Fruit fly (Drosophila melanogaster) whole organism, embryonic: ENCODE measurements around the gene Wwox.

Experiments
- Adf1 ChIP-seq: fragments of 200-800 bp; sonication (Bioruptor generic); IDR thresholded peaks from 2 replicates; pipeline ENCODE4 v1.3.6; 2022; ENCODE audit warnings: missing biosample characterization, missing genetic modification characterization
- Antp ChIP-seq: fragments of 200-800 bp; sonication (Bioruptor generic); optimal IDR thresholded peaks from 3 replicates; lab custom pipeline; 2016; ENCODE audit warnings: missing biosample characterization, missing genetic modification characterization
- CG10209 ChIP-seq: fragments of 200-800 bp; sonication (Bioruptor generic); optimal IDR thresholded peaks from 3 replicates; lab custom pipeline; 2017; ENCODE audit warnings: missing biosample characterization, mild to moderate bottlenecking, missing genetic modification characterization, missing genetic modification reagents
- CG11085 ChIP-seq: fragments of 200-800 bp; sonication (Bioruptor generic); IDR thresholded peaks from 2 replicates; pipeline ENCODE4 v1.3.6; 2022; ENCODE audit warnings: missing biosample characterization, missing genetic modification characterization
- CG12104 ChIP-seq: fragments of 200-800 bp; sonication (Bioruptor generic); optimal IDR thresholded peaks from 3 replicates; lab custom pipeline; 2016; ENCODE audit warnings: missing biosample characterization, missing genetic modification characterization
- CG17186 ChIP-seq: fragments of 200-800 bp; sonication (Bioruptor generic); optimal IDR thresholded peaks from 3 replicates; lab custom pipeline; 2017; ENCODE audit warnings: missing biosample characterization, missing genetic modification reagents, missing genetic modification characterization
- CG17612 ChIP-seq: fragments of 200-800 bp; sonication (Bioruptor generic); IDR thresholded peaks from 2 replicates; pipeline ENCODE4 v1.3.6; 2022; ENCODE audit warnings: missing biosample characterization, missing genetic modification characterization
- CG17829 ChIP-seq: fragments of 200-800 bp; optimal IDR thresholded peaks from 2 replicates; lab custom pipeline; 2019; ENCODE audit warnings: missing biosample characterization, mild to moderate bottlenecking, missing genetic modification characterization, moderate library complexity
- CG2120 ChIP-seq: fragments of 200-800 bp; sonication (Bioruptor generic); optimal IDR thresholded peaks from 3 replicates; lab custom pipeline; 2016; ENCODE audit warnings: missing biosample characterization, missing genetic modification characterization
- CG2889 ChIP-seq: fragments of 200-800 bp; sonication (Bioruptor generic); IDR thresholded peaks from 3 replicates; pipeline ENCODE4 v1.3.6; 2022; ENCODE audit warnings: missing biosample characterization, missing genetic modification characterization
- CG31441 ChIP-seq: fragments of 200-800 bp; sonication (Bioruptor generic); IDR thresholded peaks from 2 replicates; pipeline ENCODE4 v1.3.6; 2022; ENCODE audit warnings: missing biosample characterization, missing genetic modification characterization
- CG32767 ChIP-seq: fragments of 200-800 bp; sonication (Bioruptor generic); IDR thresholded peaks from 2 replicates; pipeline ENCODE4 v1.3.6; 2022; ENCODE audit warnings: missing biosample characterization, missing genetic modification characterization
- CG32772 ChIP-seq: fragments of 200-800 bp; sonication (Bioruptor generic); IDR thresholded peaks from 2 replicates; pipeline ENCODE4 v1.3.6; 2022; ENCODE audit warnings: missing biosample characterization, missing genetic modification characterization
- CG34224 ChIP-seq: fragments of 200-800 bp; sonication (Bioruptor generic); IDR thresholded peaks from 3 replicates; pipeline ENCODE4 v1.3.6; 2022; ENCODE audit warnings: missing biosample characterization, missing genetic modification characterization; ENCODE audit not compliant: partially characterized antibody
- CG3726 ChIP-seq: fragments of 200-800 bp; sonication (Bioruptor generic); IDR thresholded peaks from 3 replicates; pipeline ENCODE4, ENCODE4 v1.3.6; 2022; ENCODE audit warnings: missing biosample characterization, missing genetic modification characterization
- CG4404 ChIP-seq: fragments of 200-800 bp; sonication (Bioruptor generic); IDR thresholded peaks from 2 replicates; pipeline ENCODE4 v1.3.6; 2022; ENCODE audit warnings: missing biosample characterization, missing genetic modification characterization
- CG4617 ChIP-seq: fragments of 200-800 bp; sonication (Bioruptor generic); optimal IDR thresholded peaks from 3 replicates; lab custom pipeline; 2016; ENCODE audit warnings: missing biosample characterization, missing genetic modification characterization, borderline replicate concordance
- CG4820 ChIP-seq: fragments of 200-800 bp; sonication (Bioruptor generic); optimal IDR thresholded peaks from 3 replicates; lab custom pipeline; 2016; ENCODE audit warnings: missing biosample characterization, missing genetic modification characterization
- CG5245 ChIP-seq: fragments of 200-800 bp; sonication (Bioruptor generic); optimal IDR thresholded peaks from 3 replicates; lab custom pipeline; 2016; ENCODE audit warnings: missing biosample characterization, missing genetic modification characterization
- CG8765 ChIP-seq: fragments of 200-800 bp; sonication (Bioruptor generic); IDR thresholded peaks from 2 replicates; pipeline ENCODE4 v1.3.6; 2022; ENCODE audit warnings: missing biosample characterization, missing genetic modification characterization
- CG9876 ChIP-seq: fragments of 200-800 bp; sonication (Bioruptor generic); optimal IDR thresholded peaks from 2 replicates; lab custom pipeline; 2016; ENCODE audit warnings: missing biosample characterization, missing genetic modification characterization
- D ChIP-seq, 2 experiments: fragments of 200-800 bp in 1 of 2; fragments of >200 bp in 1 of 2; sonication (Bioruptor generic) in 1 of 2; optimal IDR thresholded peaks; 2 replicates in 1 of 2; 3 replicates in 1 of 2; lab custom pipeline; 2017; ENCODE audit warnings: mild to moderate bottlenecking in 1 of 2, missing biosample characterization in 1 of 2, missing genetic modification characterization in 1 of 2, missing genetic modification reagents in 1 of 2
- Dfd ChIP-seq, 2 experiments: fragments of >200 bp; optimal IDR thresholded peaks; 2 replicates each; lab custom pipeline; 2017; ENCODE audit warnings: missing biosample characterization in 2 of 2, missing genetic modification characterization in 2 of 2
- Dll ChIP-seq: fragments of 200-800 bp; sonication (Bioruptor generic); IDR thresholded peaks from 4 replicates; pipeline ENCODE4 v1.3.6; 2022; ENCODE audit warnings: missing biosample characterization, missing genetic modification characterization; ENCODE audit not compliant: partially characterized antibody
- Fer2 ChIP-seq: fragments of 200-800 bp; sonication (Bioruptor generic); optimal IDR thresholded peaks from 2 replicates; lab custom pipeline; 2018; ENCODE audit warnings: missing biosample characterization, mild to moderate bottlenecking, missing genetic modification characterization, moderate library complexity
- Fer3 ChIP-seq: fragments of 200-800 bp; sonication (Bioruptor generic); optimal IDR thresholded peaks from 2 replicates; lab custom pipeline; 2018; ENCODE audit warnings: missing biosample characterization, mild to moderate bottlenecking, missing genetic modification characterization, moderate library complexity
- Gug ChIP-seq: fragments of 200-800 bp; sonication (Bioruptor generic); IDR thresholded peaks from 4 replicates; pipeline ENCODE4 v1.3.6; 2022; ENCODE audit warnings: missing biosample characterization, missing genetic modification characterization
- NC2α ChIP-seq: fragments of 200-800 bp; sonication (Bioruptor generic); optimal IDR thresholded peaks from 2 replicates; lab custom pipeline; 2016; ENCODE audit warnings: missing biosample characterization, missing genetic modification characterization
- Pdp1 ChIP-seq, 2 experiments: fragments of 200-800 bp; sonication (Bioruptor generic); optimal IDR thresholded peaks; 3 replicates each; lab custom pipeline; 2016; ENCODE audit warnings: missing biosample characterization in 2 of 2, missing genetic modification characterization in 2 of 2, mild to moderate bottlenecking in 1 of 2, moderate library complexity in 1 of 2
- Rfx ChIP-seq: fragments of 200-800 bp; sonication (Bioruptor generic); IDR thresholded peaks from 2 replicates; pipeline ENCODE4 v1.3.6; 2022; ENCODE audit warnings: missing biosample characterization, missing genetic modification characterization
- Scr ChIP-seq: fragments of 200-800 bp; sonication (Bioruptor generic); IDR thresholded peaks from 2 replicates; pipeline ENCODE4 v1.3.6; 2022; ENCODE audit warnings: missing biosample characterization, missing genetic modification characterization; ENCODE audit not compliant: partially characterized antibody
- Six4 ChIP-seq: fragments of 200-800 bp; sonication (Bioruptor generic); optimal IDR thresholded peaks from 2 replicates; lab custom pipeline; 2016; ENCODE audit warnings: missing biosample characterization, missing genetic modification characterization
- Sox102F ChIP-seq: fragments of 200-800 bp; sonication (Bioruptor generic); optimal IDR thresholded peaks from 2 replicates; lab custom pipeline; 2018; ENCODE audit warnings: missing biosample characterization, mild to moderate bottlenecking, missing genetic modification characterization, moderate library complexity
- TFAM ChIP-seq: fragments of 200-800 bp; sonication (Bioruptor generic); optimal IDR thresholded peaks from 2 replicates; lab custom pipeline; 2017; ENCODE audit warnings: missing biosample characterization, missing genetic modification characterization, inconsistent platforms
- Trl ChIP-seq, 3 experiments: fragments of >200 bp in 2 of 3; fragments of 200-800 bp in 1 of 3; sonication (Bioruptor generic) in 1 of 3; optimal IDR thresholded peaks; 2 replicates in 1 of 3; 3 replicates in 2 of 3; lab custom pipeline; 2016 to 2017; ENCODE audit warnings: missing biosample characterization in 1 of 3, missing genetic modification characterization in 1 of 3
- aop ChIP-seq: fragments of 200-800 bp; sonication (Bioruptor generic); IDR thresholded peaks from 2 replicates; pipeline ENCODE4 v1.3.6; 2022; ENCODE audit warnings: missing biosample characterization, missing genetic modification characterization
- br ChIP-seq: fragments of >200 bp; optimal IDR thresholded peaks from 2 replicates; lab custom pipeline; 2017
- chif ChIP-seq, 2 experiments: fragments of 200-800 bp; sonication (Bioruptor generic); optimal IDR thresholded peaks; 3 replicates each; lab custom pipeline; 2016; ENCODE audit warnings: missing biosample characterization in 2 of 2, missing genetic modification characterization in 2 of 2
- crol ChIP-seq: fragments of 200-800 bp; sonication (Bioruptor generic); IDR thresholded peaks from 2 replicates; pipeline ENCODE4 v1.3.6; 2022; ENCODE audit warnings: missing biosample characterization, missing genetic modification characterization
- dm ChIP-seq: fragments of 200-800 bp; sonication (Bioruptor generic); optimal IDR thresholded peaks from 3 replicates; lab custom pipeline; 2016; ENCODE audit warnings: missing biosample characterization, missing genetic modification characterization
- gt ChIP-seq: fragments of 200-800 bp; sonication (Bioruptor generic); IDR thresholded peaks from 2 replicates; pipeline ENCODE4 v1.3.6; 2022; ENCODE audit warnings: missing biosample characterization, missing genetic modification characterization
- h ChIP-seq: fragments of >200 bp; optimal IDR thresholded peaks from 2 replicates; lab custom pipeline; 2017
- knrl ChIP-seq: fragments of 200-800 bp; sonication (Bioruptor generic); IDR thresholded peaks from 3 replicates; pipeline ENCODE4 v1.3.6; 2022; ENCODE audit warnings: missing biosample characterization, missing genetic modification characterization; ENCODE audit not compliant: partially characterized antibody
- nom ChIP-seq: fragments of 200-800 bp; sonication (Bioruptor generic); optimal IDR thresholded peaks from 2 replicates; lab custom pipeline; 2017; ENCODE audit warnings: missing biosample characterization, missing genetic modification characterization, mild to moderate bottlenecking, moderate library complexity, missing genetic modification reagents
- repo ChIP-seq: fragments of 200-800 bp; sonication (Bioruptor generic); optimal IDR thresholded peaks from 2 replicates; lab custom pipeline; 2016; ENCODE audit warnings: missing biosample characterization, missing genetic modification characterization
- run ChIP-seq: fragments of 200-800 bp; sonication (Bioruptor generic); optimal IDR thresholded peaks from 3 replicates; lab custom pipeline; 2018; ENCODE audit warnings: missing biosample characterization, mild to moderate bottlenecking, missing genetic modification characterization
- sim ChIP-seq: fragments of 200-800 bp; sonication (Bioruptor generic); IDR thresholded peaks from 2 replicates; pipeline ENCODE4 v1.3.6; 2022; ENCODE audit warnings: missing biosample characterization, missing genetic modification characterization
- slbo ChIP-seq: fragments of 200-800 bp; sonication (Bioruptor generic); IDR thresholded peaks from 2 replicates; pipeline ENCODE4 v1.3.6; 2022; ENCODE audit warnings: missing biosample characterization, missing genetic modification characterization
- tna ChIP-seq: fragments of 200-800 bp; sonication (Bioruptor generic); IDR thresholded peaks from 2 replicates; pipeline ENCODE4 v1.3.6; 2022; ENCODE audit warnings: missing biosample characterization, missing genetic modification characterization; ENCODE audit not compliant: partially characterized antibody
- zen ChIP-seq: fragments of 200-800 bp; sonication (Bioruptor generic); optimal IDR thresholded peaks from 3 replicates; lab custom pipeline; 2018; ENCODE audit warnings: missing biosample characterization, mild to moderate bottlenecking, missing genetic modification characterization, moderate library complexity
- zfh1 ChIP-seq: fragments of 200-800 bp; sonication (Bioruptor generic); IDR thresholded peaks from 3 replicates; pipeline ENCODE4 v1.3.6; 2022; ENCODE audit warnings: missing biosample characterization, missing genetic modification characterization

Wwox gene

DNA sequence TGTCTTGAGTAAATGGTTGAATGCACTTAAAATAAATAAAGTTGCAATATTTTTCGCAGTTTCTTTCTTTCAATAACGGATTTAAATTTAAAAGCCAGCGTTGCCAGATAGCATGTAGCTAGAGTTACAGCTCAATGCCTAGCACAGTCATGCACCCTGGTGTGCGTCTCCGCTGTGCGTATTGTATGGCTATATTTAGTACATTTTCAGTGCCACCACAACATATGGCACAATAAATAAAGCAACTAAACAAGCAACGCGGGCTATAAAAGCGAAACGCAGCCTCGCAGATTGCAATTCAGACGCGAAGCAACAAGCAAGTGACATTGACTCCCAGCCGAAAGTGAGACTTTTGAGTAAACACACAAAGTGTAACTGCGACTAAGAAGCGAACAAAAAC is 5.4 kb downstream of the Wwox start, which contains the start of gene Sirup (continued):
- TF ChIP-seq CG2120 (GFP tag; lab: Kevin White, UChicago), result no peak
- no peak for TF ChIP-seq CG4820
- no peak for TF ChIP-seq CG34224
- no peak for TF ChIP-seq Fer2 (tag; lab: Kevin White, UChicago)
- 0 out of 2 replicates have a peak, but pooled peaks have one; percentile 37 for TF ChIP-seq slbo (GFP tag; lab: Robert Waterston, UW)
- no peak for TF ChIP-seq CG31441 (GFP tag; lab: Robert Waterston, UW)
- peak in 1 of 2 experiments; percentile 74 for TF ChIP-seq Pdp1 (GFP tag; optimal IDR thresholded peaks at IDR 0.05; lab: Kevin White, UChicago)
- TF ChIP-seq Six4 (GFP tag; lab: Kevin White, UChicago), result no peak
- no peak for TF ChIP-seq Gug
- TF ChIP-seq Rfx (GFP tag; lab: Robert Waterston, UW), result peak; percentile 63
- TF ChIP-seq h (lab: Kevin White, UChicago), result no peak
- TF ChIP-seq Antp (GFP tag; lab: Kevin White, UChicago), result no peak
- TF ChIP-seq CG8765 (GFP tag; lab: Robert Waterston, UW), result no peak
- TF ChIP-seq run (tag; lab: Kevin White, UChicago), result no peak
- TF ChIP-seq nom (GFP tag; lab: Kevin White, UChicago), result peak; percentile 58
- TF ChIP-seq CG17186 (GFP tag; lab: Kevin White, UChicago), result peak; percentile 30
- TF ChIP-seq CG9876 (GFP tag; lab: Kevin White, UChicago), result no peak
- TF ChIP-seq CG12104, result no peak
- TF ChIP-seq TFAM (GFP tag; lab: Kevin White, UChicago), result no peak
- no peak for TF ChIP-seq CG5245
- TF ChIP-seq CG32767 (GFP tag; lab: Robert Waterston, UW), result no peak
- TF ChIP-seq NC2α (GFP tag; lab: Kevin White, UChicago), result peak; percentile 15
- TF ChIP-seq gt (GFP tag; lab: Robert Waterston, UW), result no peak
- no peak for TF ChIP-seq br (lab: Kevin White, UChicago)
- TF ChIP-seq CG11085 (GFP tag; lab: Robert Waterston, UW), result no peak
- TF ChIP-seq Dll (GFP tag; lab: Robert Waterston, UW), result peak; percentile 19; the same call in 1 of the 4 replicates
- TF ChIP-seq Adf1 (GFP tag; lab: Robert Waterston, UW), result no peak
- TF ChIP-seq CG4617, result peak; percentile 3
- TF ChIP-seq CG10209 (GFP tag; lab: Kevin White, UChicago), result no peak
- peak; percentile 54; the same call in 1 of the 2 replicates for TF ChIP-seq tna (GFP tag; lab: Robert Waterston, UW)
- no peak for TF ChIP-seq Scr
- no peak for TF ChIP-seq CG32772
- no peak for TF ChIP-seq zen (tag; lab: Kevin White, UChicago)
- no peak for TF ChIP-seq Dfd (GFP tag; optimal IDR thresholded peaks at IDR 0.05; lab: Kevin White, UChicago)
- no peak for TF ChIP-seq CG3726 (GFP tag; lab: Robert Waterston, UW)
- no peak for TF ChIP-seq aop
- TF ChIP-seq crol (GFP tag; lab: Robert Waterston, UW), result no peak
- TF ChIP-seq CG2889, result no peak
- TF ChIP-seq Fer3, result no peak
- TF ChIP-seq CG17829 (tag; lab: Kevin White, UChicago), result peak; percentile 20
- no peak for TF ChIP-seq CG4404 (GFP tag; lab: Robert Waterston, UW)
- TF ChIP-seq Trl (optimal IDR thresholded peaks at IDR 0.05; lab: Kevin White, UChicago), result no peak
- no peak for TF ChIP-seq Trl (GFP tag; optimal IDR thresholded peaks at IDR 0.05; lab: Kevin White, UChicago)
- TF ChIP-seq repo, result no peak
- no peak for TF ChIP-seq chif (GFP tag; optimal IDR thresholded peaks at IDR 0.05; lab: Kevin White, UChicago)
- TF ChIP-seq D (optimal IDR thresholded peaks at IDR 0.05; lab: Kevin White, UChicago), result no peak
- TF ChIP-seq D (GFP tag; optimal IDR thresholded peaks at IDR 0.05; lab: Kevin White, UChicago), result no peak
- no peak for TF ChIP-seq Sox102F (GFP tag; lab: Kevin White, UChicago)
- no peak for TF ChIP-seq sim (GFP tag; lab: Robert Waterston, UW)
- TF ChIP-seq zfh1 (GFP tag; lab: Robert Waterston, UW), result peak; percentile 15; the same call in 1 of the 3 replicates
- no peak for TF ChIP-seq CG17612
- TF ChIP-seq knrl, result peak; percentile 47; the same call in 1 of the 3 replicates
- peak; percentile 18 for TF ChIP-seq dm (GFP tag; lab: Kevin White, UChicago)
